Fruit fly (Drosophila melanogaster) whole organism, pupa: ENCODE data around the gene BG642167.

Experiments used
- CG10348 ChIP-seq: fragments of 200-800 bp; sonication (Bioruptor generic); IDR thresholded peaks from 2 replicates; pipeline ENCODE4 v1.3.6; 2022; ENCODE audit warnings: missing biosample characterization, missing genetic modification characterization
- CG12605 ChIP-seq: fragments of 200-800 bp; sonication (Bioruptor generic); IDR thresholded peaks from 2 replicates; pipeline ENCODE4 v1.3.6; 2022; ENCODE audit warnings: missing biosample characterization, missing genetic modification characterization
- CG13204 ChIP-seq: fragments of 200-800 bp; sonication (Bioruptor generic); optimal IDR thresholded peaks from 2 replicates; lab custom pipeline; 2018; ENCODE audit warnings: missing biosample characterization, mild to moderate bottlenecking, missing genetic modification characterization, moderate library complexity
- CG14655 ChIP-seq: fragments of 200-800 bp; sonication (Bioruptor generic); optimal IDR thresholded peaks from 3 replicates; lab custom pipeline; 2017; ENCODE audit warnings: mild to moderate bottlenecking, missing biosample characterization, missing genetic modification reagents, missing genetic modification characterization
- CG15710 ChIP-seq: fragments of 200-800 bp; sonication (Bioruptor generic); optimal IDR thresholded peaks from 2 replicates; lab custom pipeline; 2018; ENCODE audit warnings: missing biosample characterization, mild to moderate bottlenecking, missing genetic modification characterization, moderate library complexity
- CG17806 ChIP-seq: fragments of 200-800 bp; sonication (Bioruptor generic); optimal IDR thresholded peaks from 2 replicates; lab custom pipeline; 2018; ENCODE audit warnings: missing biosample characterization, mild to moderate bottlenecking, missing genetic modification characterization, moderate library complexity
- CG32121 ChIP-seq: fragments of 200-800 bp; sonication (Bioruptor generic); IDR thresholded peaks from 2 replicates; pipeline ENCODE4 v1.3.6; 2022; ENCODE audit warnings: missing biosample characterization, missing genetic modification characterization
- CG34367 ChIP-seq: fragments of 200-800 bp; sonication (Bioruptor generic); optimal IDR thresholded peaks from 2 replicates; lab custom pipeline; 2018; ENCODE audit warnings: missing biosample characterization, mild to moderate bottlenecking, missing genetic modification characterization
- CG4496 ChIP-seq: fragments of 200-800 bp; sonication (Bioruptor generic); IDR thresholded peaks from 3 replicates; pipeline ENCODE4 v1.3.6; 2022; ENCODE audit warnings: missing biosample characterization, missing genetic modification characterization
- CG8159 ChIP-seq: fragments of 200-800 bp; sonication (Bioruptor generic); optimal IDR thresholded peaks from 3 replicates; lab custom pipeline; 2018; ENCODE audit warnings: missing biosample characterization, mild to moderate bottlenecking, missing genetic modification characterization, moderate library complexity
- CG8301 ChIP-seq: fragments of 200-800 bp; sonication (Bioruptor generic); optimal IDR thresholded peaks from 2 replicates; lab custom pipeline; 2018; ENCODE audit warnings: missing biosample characterization, mild to moderate bottlenecking, missing genetic modification characterization
- CG9948 ChIP-seq: fragments of 200-800 bp; sonication (Bioruptor generic); optimal IDR thresholded peaks from 2 replicates; lab custom pipeline; 2018; ENCODE audit warnings: missing biosample characterization, mild to moderate bottlenecking, missing genetic modification characterization, moderate library complexity
- D1 ChIP-seq: fragments of 200-800 bp; sonication (Bioruptor generic); optimal IDR thresholded peaks from 2 replicates; lab custom pipeline; 2018; ENCODE audit warnings: missing biosample characterization, mild to moderate bottlenecking, missing genetic modification characterization, moderate library complexity
- EcR ChIP-seq: fragments of 200-800 bp; sonication (Bioruptor generic); optimal IDR thresholded peaks from 3 replicates; lab custom pipeline; 2019; ENCODE audit warnings: missing biosample characterization, missing genetic modification characterization, mild to moderate bottlenecking, moderate library complexity, missing genetic modification reagents
- Ets98B ChIP-seq: fragments of 200-800 bp; sonication (Bioruptor generic); IDR thresholded peaks from 2 replicates; pipeline ENCODE4 v1.3.6; 2022; ENCODE audit warnings: missing biosample characterization, missing genetic modification characterization
- Pif1A ChIP-seq: fragments of 200-800 bp; sonication (Bioruptor generic); optimal IDR thresholded peaks from 3 replicates; lab custom pipeline; 2016; ENCODE audit warnings: missing biosample characterization, missing genetic modification characterization
- Pif1B ChIP-seq: fragments of 200-800 bp; sonication (Bioruptor generic); optimal IDR thresholded peaks from 3 replicates; lab custom pipeline; 2016; ENCODE audit warnings: missing biosample characterization, missing genetic modification characterization
- Snoo ChIP-seq: fragments of 200-800 bp; sonication (Bioruptor generic); optimal IDR thresholded peaks from 3 replicates; lab custom pipeline; 2017; ENCODE audit warnings: missing biosample characterization, mild to moderate bottlenecking, missing genetic modification characterization, inconsistent platforms
- fd96Ca ChIP-seq: fragments of 200-800 bp; sonication (Bioruptor generic); IDR thresholded peaks from 3 replicates; pipeline ENCODE4 v1.3.6; 2022; ENCODE audit warnings: missing biosample characterization, missing genetic modification characterization
- gl ChIP-seq: fragments of 200-800 bp; sonication (Bioruptor generic); optimal IDR thresholded peaks from 2 replicates; lab custom pipeline; 2018; ENCODE audit warnings: missing biosample characterization, mild to moderate bottlenecking, missing genetic modification characterization
- rn ChIP-seq: fragments of 200-800 bp; sonication (Bioruptor generic); IDR thresholded peaks from 2 replicates; pipeline ENCODE4 v1.3.6; 2022; ENCODE audit warnings: missing biosample characterization, missing genetic modification characterization

Gene BG642167

dm6 chr3R:25791807-25792206 is 14.4 kb upstream of the BG642167 start:
- TF ChIP-seq CG4496 (GFP tag; lab: Robert Waterston, UW) (no peak), CG34367 (tag; lab: Kevin White, UChicago) (no peak), gl (tag; lab: Kevin White, UChicago) (no peak), Snoo (no peak), CG8159 (tag; lab: Kevin White, UChicago) (no peak), CG10348 (GFP tag; lab: Robert Waterston, UW) (no peak), EcR (GFP tag; lab: Kevin White, UChicago) (no peak), rn (GFP tag; lab: Robert Waterston, UW) (no peak), Pif1A (no peak), CG32121 (GFP tag; lab: Robert Waterston, UW) (no peak), fd96Ca (GFP tag; lab: Robert Waterston, UW) (no peak), CG15710 (no peak), CG8301 (tag; lab: Kevin White, UChicago) (no peak), Pif1B (no peak), CG12605 (GFP tag; lab: Robert Waterston, UW) (no peak), CG9948 (tag; lab: Kevin White, UChicago) (no peak), D1 (tag; lab: Kevin White, UChicago) (no peak)

- no peak for TF ChIP-seq CG4496 (GFP tag; lab: Robert Waterston, UW)
- no peak for TF ChIP-seq Pif1A
- TF ChIP-seq CG17806 (tag; lab: Kevin White, UChicago): no peak
- TF ChIP-seq D1 (tag; lab: Kevin White, UChicago): no peak
- TF ChIP-seq CG13204 (GFP tag; lab: Kevin White, UChicago): no peak
- TF ChIP-seq Pif1B: no peak
Observed at dm6 chr3R:25810796-25811195, 4.6 kb downstream of the BG642167 start, which contains the start of gene CG5024. Gene CG5024, plus strand, starts transcription at chr3R:25811096.

dm6 chr3R:25811611-25812010 is 5.4 kb downstream of the BG642167 start, which contains the start of the genes Acam and CG17770:
Gene Acam, plus strand, starts transcription at chr3R:25811911.
Gene CG17770, plus strand, starts transcription at chr3R:25811911.
- TF ChIP-seq EcR (GFP tag; lab: Kevin White, UChicago) (no peak), Ets98B (GFP tag; lab: Robert Waterston, UW) (no peak), rn (GFP tag; lab: Robert Waterston, UW) (no peak), Snoo (no peak), gl (tag; lab: Kevin White, UChicago) (no peak), D1 (tag; lab: Kevin White, UChicago) (no peak), CG10348 (GFP tag; lab: Robert Waterston, UW) (no peak), CG32121 (GFP tag; lab: Robert Waterston, UW) (no peak), CG4496 (GFP tag; lab: Robert Waterston, UW) (no peak), CG9948 (tag; lab: Kevin White, UChicago) (no peak)

dm6 chr3R:25815179-25815578 is 8.9 kb downstream of the BG642167 start, which contains the start of gene CG14354:
Gene CG14354, plus strand, starts transcription at chr3R:25815479.
- TF ChIP-seq D1 (tag; lab: Kevin White, UChicago): no peak
- TF ChIP-seq rn (GFP tag; lab: Robert Waterston, UW): no peak
- no peak for TF ChIP-seq gl (tag; lab: Kevin White, UChicago)

- TF ChIP-seq CG17806 (tag; lab: Kevin White, UChicago): no peak
- no peak for TF ChIP-seq CG13204 (GFP tag; lab: Kevin White, UChicago)
- no peak for TF ChIP-seq CG12605 (GFP tag; lab: Robert Waterston, UW)
- no peak for TF ChIP-seq CG8159 (tag; lab: Kevin White, UChicago)
- TF ChIP-seq Snoo: no peak
- no peak for TF ChIP-seq CG10348 (GFP tag; lab: Robert Waterston, UW)
- no peak for TF ChIP-seq CG34367 (tag; lab: Kevin White, UChicago)
- no peak for TF ChIP-seq Ets98B (GFP tag; lab: Robert Waterston, UW)
- TF ChIP-seq CG8301 (tag; lab: Kevin White, UChicago): no peak
- TF ChIP-seq CG14655 (GFP tag; lab: Kevin White, UChicago): no peak
- no peak for TF ChIP-seq CG32121 (GFP tag; lab: Robert Waterston, UW)
- TF ChIP-seq gl (tag; lab: Kevin White, UChicago): no peak
Observed at dm6 chr3R:25829598-25829997, 23.4 kb downstream of the BG642167 start, which contains the start of gene Mst57Dc. Gene Mst57Dc, minus strand, starts transcription at chr3R:25829698.

dm6 chr3R:25830128-25830527 is 23.9 kb downstream of the BG642167 start, which contains the start of gene Sfp96F:
Gene Sfp96F, minus strand, starts transcription at chr3R:25830228.
- TF ChIP-seq CG34367 (tag; lab: Kevin White, UChicago) (no peak), CG10348 (GFP tag; lab: Robert Waterston, UW) (no peak), CG14655 (GFP tag; lab: Kevin White, UChicago) (no peak), CG17806 (tag; lab: Kevin White, UChicago) (no peak), D1 (tag; lab: Kevin White, UChicago) (no peak), CG8301 (tag; lab: Kevin White, UChicago) (no peak), CG4496 (GFP tag; lab: Robert Waterston, UW) (no peak), Snoo (no peak)

dm6 chr3R:25830814-25831213 is 24.6 kb downstream of the BG642167 start, which contains the start of gene Mst57Db:
Gene Mst57Db, minus strand, starts transcription at chr3R:25830914.
- no peak for TF ChIP-seq CG15710
- TF ChIP-seq CG32121 (GFP tag; lab: Robert Waterston, UW): no peak
- TF ChIP-seq CG13204 (GFP tag; lab: Kevin White, UChicago): no peak
- TF ChIP-seq CG34367 (tag; lab: Kevin White, UChicago): no peak
- TF ChIP-seq CG4496 (GFP tag; lab: Robert Waterston, UW): no peak
- TF ChIP-seq Pif1B: no peak
- TF ChIP-seq D1 (tag; lab: Kevin White, UChicago): no peak
- TF ChIP-seq CG17806 (tag; lab: Kevin White, UChicago): no peak
- no peak for TF ChIP-seq rn (GFP tag; lab: Robert Waterston, UW)
- TF ChIP-seq Snoo: no peak
- no peak for TF ChIP-seq CG12605 (GFP tag; lab: Robert Waterston, UW)
- no peak for TF ChIP-seq EcR (GFP tag; lab: Kevin White, UChicago)
- TF ChIP-seq Ets98B (GFP tag; lab: Robert Waterston, UW): no peak
- no peak for TF ChIP-seq CG8301 (tag; lab: Kevin White, UChicago)
- no peak for TF ChIP-seq CG8159 (tag; lab: Kevin White, UChicago)
- TF ChIP-seq CG14655 (GFP tag; lab: Kevin White, UChicago): no peak
- no peak for TF ChIP-seq CG9948 (tag; lab: Kevin White, UChicago)
- TF ChIP-seq CG10348 (GFP tag; lab: Robert Waterston, UW): no peak
